Worm (Caenorhabditis elegans): Measurements from ENCODE around the gene str-101.

ce11 chrV:15710401-15710800 is 1.4 kb downstream of the str-101 start, which contains the start of gene Y6E2A.1:
- TF ChIP-seq ces-1 (GFP tag; optimal IDR thresholded peaks at IDR 0.05) (no peak), pha-4 (tag; optimal IDR thresholded peaks at IDR 0.05) (no peak), lin-13 (tag; optimal IDR thresholded peaks at IDR 0.05) (no peak), mab-5 (tag; optimal IDR thresholded peaks at IDR 0.05) (no peak), ceh-83 (GFP tag; optimal IDR thresholded peaks at IDR 0.05) (no peak)

Measured in whole organism, mixed stage, embryonic.